Fruit fly (Drosophila melanogaster): ENCODE results near the gene Pak3.

The Pak3 gene

DNA sequence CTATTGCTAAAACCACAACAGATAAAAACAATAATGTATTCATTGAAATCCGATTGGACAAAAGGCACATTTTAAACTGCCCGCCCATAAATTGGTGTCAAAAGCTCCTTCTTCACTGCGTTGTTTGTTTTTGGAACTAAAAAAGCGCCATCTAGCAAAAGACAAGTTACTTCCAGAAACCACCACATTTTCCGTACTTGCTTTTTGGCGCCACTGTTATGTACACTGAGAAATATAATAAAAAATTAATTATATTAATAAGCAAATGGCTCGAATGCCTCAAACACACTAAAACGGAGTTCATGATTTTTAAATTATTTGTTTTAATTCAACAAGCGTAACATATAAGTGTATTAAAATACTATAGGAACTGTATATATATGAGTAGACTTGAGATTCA, 43.8 kb upstream of the Pak3 start (continued):
- TF ChIP-seq PHDP (tag; optimal IDR thresholded peaks at IDR 0.05) (peak; percentile 91), CG15696 (tag; optimal IDR thresholded peaks at IDR 0.05) (peak; percentile 86), CG18619 (GFP tag; optimal IDR thresholded peaks at IDR 0.05) (peak; percentile 75), Fer3 (tag; optimal IDR thresholded peaks at IDR 0.05) (peak; percentile 87), abd-A (tag; optimal IDR thresholded peaks at IDR 0.05) (no peak), Dip3 (GFP tag; optimal IDR thresholded peaks at IDR 0.05) (peak; percentile 31), CG9437 (GFP tag; optimal IDR thresholded peaks at IDR 0.05) (peak; percentile 68), Dfd (GFP tag; optimal IDR thresholded peaks at IDR 0.05) (no peak), Lhr (GFP tag; optimal IDR thresholded peaks at IDR 0.05) (peak; percentile 81), sna (GFP tag; IDR thresholded peaks at IDR 0.05; ENCODE audit: partially characterized antibody) (no peak), fd3F (GFP tag; optimal IDR thresholded peaks at IDR 0.05) (peak; percentile 75), C15 (GFP tag; IDR thresholded peaks at IDR 0.05) (0 out of 3 replicates have a peak, but pooled peaks have one; percentile 55), cwo (GFP tag; optimal IDR thresholded peaks at IDR 0.05) (peak; percentile 63), tup (GFP tag; optimal IDR thresholded peaks at IDR 0.05) (peak; percentile 55), seq (GFP tag; IDR thresholded peaks at IDR 0.05) (no peak), org-1 (GFP tag; optimal IDR thresholded peaks at IDR 0.05) (peak; percentile 51), ara (GFP tag; IDR thresholded peaks at IDR 0.05) (peak; percentile 69; the same call in 1 of the 2 replicates), pan (optimal IDR thresholded peaks at IDR 0.05) (no peak), pan (GFP tag; optimal IDR thresholded peaks at IDR 0.05 in 1 of 2, IDR thresholded peaks at IDR 0.05 in 1 of 2) (peak in 1 of 2 experiments; percentile 88), CG3847 (GFP tag; IDR thresholded peaks at IDR 0.05) (peak; percentile 74), en (GFP tag; optimal IDR thresholded peaks at IDR 0.05) (peak; percentile 57), hth (optimal IDR thresholded peaks at IDR 0.05) (no peak), scrt (GFP tag; optimal IDR thresholded peaks at IDR 0.05) (peak; percentile 57), schlank (tag; optimal IDR thresholded peaks at IDR 0.05) (peak; percentile 28), Mad (GFP tag; optimal IDR thresholded peaks at IDR 0.05) (peak; percentile 69), ssp (GFP tag; IDR thresholded peaks at IDR 0.05) (peak; percentile 81), ttk (GFP tag; IDR thresholded peaks at IDR 0.05) (peak; percentile 77), tin (GFP tag; optimal IDR thresholded peaks at IDR 0.05) (peak; percentile 85), CG11085 (GFP tag; IDR thresholded peaks at IDR 0.05) (peak; percentile 83), CG8944 (GFP tag; optimal IDR thresholded peaks at IDR 0.05) (peak; percentile 78), Deaf1 (tag; optimal IDR thresholded peaks at IDR 0.05) (peak; percentile 59), CG4282 (GFP tag; optimal IDR thresholded peaks at IDR 0.05) (peak; percentile 29), NfI (GFP tag; optimal IDR thresholded peaks at IDR 0.05) (peak; percentile 90), usp (GFP tag; optimal IDR thresholded peaks at IDR 0.05) (no peak), Side (GFP tag; optimal IDR thresholded peaks at IDR 0.05) (peak; percentile 59), Rx (GFP tag; IDR thresholded peaks at IDR 0.05) (peak; percentile 77), CG12104 (GFP tag; optimal IDR thresholded peaks at IDR 0.05) (peak; percentile 76), her (GFP tag; optimal IDR thresholded peaks at IDR 0.05) (peak; percentile 72), CG3281 (GFP tag; optimal IDR thresholded peaks at IDR 0.05) (peak; percentile 82), CG14014 (GFP tag; IDR thresholded peaks at IDR 0.05) (peak; percentile 60), CG6254 (GFP tag; optimal IDR thresholded peaks at IDR 0.05) (peak; percentile 78), CG2202 (tag; optimal IDR thresholded peaks at IDR 0.05) (peak; percentile 64), MESR4 (GFP tag; optimal IDR thresholded peaks at IDR 0.05) (peak; percentile 4), CG14667 (GFP tag; IDR thresholded peaks at IDR 0.05) (peak; percentile 75), CG1529 (GFP tag; optimal IDR thresholded peaks at IDR 0.05) (peak; percentile 58), cad (GFP tag; optimal IDR thresholded peaks at IDR 0.05) (no peak), slbo (GFP tag; IDR thresholded peaks at IDR 0.05) (peak; percentile 93)
